Worm (Caenorhabditis elegans): ENCODE results near the gene fat-7.

The fat-7 gene

DNA sequence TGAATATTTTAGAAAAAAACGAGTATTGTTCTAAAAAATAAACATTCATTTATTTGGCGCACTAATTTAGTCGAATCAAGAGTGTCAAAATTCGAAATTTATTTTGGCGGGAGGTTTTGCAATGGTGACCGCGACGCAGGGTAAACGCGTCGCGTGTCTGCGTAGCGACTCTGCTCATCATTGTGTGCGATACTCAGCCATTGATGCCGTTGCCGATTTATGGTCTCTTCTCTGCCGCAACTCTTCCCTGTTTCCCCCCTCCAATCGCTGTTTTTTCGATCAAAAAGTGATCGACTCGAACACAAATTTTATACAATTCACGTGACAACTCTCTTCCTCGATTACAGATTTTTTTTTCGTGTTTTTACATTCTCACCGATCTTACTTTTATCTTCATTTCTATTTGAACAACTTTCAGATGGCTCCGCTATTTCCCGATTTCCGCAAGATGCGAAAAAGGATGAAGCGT lies 43.6 kb upstream of the fat-7 start, which contains the start of gene F09G2.2 (continued):
- TF ChIP-seq R02D3.7 (tag; optimal IDR thresholded peaks at IDR 0.05) (peak; percentile 71), lsy-12 (tag; optimal IDR thresholded peaks at IDR 0.05) (peak; percentile 67), ztf-11 (tag; optimal IDR thresholded peaks at IDR 0.05) (no peak), sea-2 (GFP tag; optimal IDR thresholded peaks at IDR 0.05) (no peak), lin-39 (tag; optimal IDR thresholded peaks at IDR 0.05) (peak; percentile 97), mml-1 (tag; optimal IDR thresholded peaks at IDR 0.05) (no peak), elt-3 (tag; optimal IDR thresholded peaks at IDR 0.05) (no peak), nhr-12 (tag; optimal IDR thresholded peaks at IDR 0.05) (no peak), nhr-76 (tag; optimal IDR thresholded peaks at IDR 0.05) (no peak), egl-5 (tag; optimal IDR thresholded peaks at IDR 0.05) (peak; percentile 87), tbx-2 (tag; optimal IDR thresholded peaks at IDR 0.05) (peak; percentile 45), ceh-16 (tag; optimal IDR thresholded peaks at IDR 0.05) (no peak), skn-1 (tag; optimal IDR thresholded peaks at IDR 0.05) (peak; percentile 90)

DNA sequence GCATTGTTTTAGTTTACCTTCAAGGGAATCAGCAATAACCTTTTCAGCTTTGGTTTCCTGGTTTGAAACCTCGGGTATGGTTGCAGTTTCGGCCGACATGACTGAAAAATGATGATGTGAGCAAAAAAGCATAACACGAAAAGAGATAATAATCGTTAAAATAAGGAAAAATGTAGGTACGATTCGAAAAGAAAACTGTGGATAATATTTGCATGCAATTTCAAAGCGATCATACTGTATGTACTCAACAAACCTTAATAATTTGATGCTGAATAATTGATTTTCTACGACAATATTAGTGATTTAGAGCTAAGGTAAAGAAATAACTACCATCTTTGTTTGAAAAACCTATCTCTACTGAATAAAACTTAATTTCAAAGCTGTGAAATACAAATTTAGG lies 43.1 kb upstream of the fat-7 start, which contains the start of gene attf-2:
Gene attf-2, minus strand, starts transcription at position 101 of the 400 bp plus-strand sequence.
- TF ChIP-seq zag-1 (tag; optimal IDR thresholded peaks at IDR 0.05) (no peak), egl-27 (tag; optimal IDR thresholded peaks at IDR 0.05) (no peak), nhr-11 (tag; optimal IDR thresholded peaks at IDR 0.05) (no peak), lin-39 (tag; optimal IDR thresholded peaks at IDR 0.05) (no peak), sea-2 (GFP tag; optimal IDR thresholded peaks at IDR 0.05) (no peak), nhr-67 (tag; optimal IDR thresholded peaks at IDR 0.05) (no peak), pha-4 (tag; optimal IDR thresholded peaks at IDR 0.05) (no peak), ceh-28 (tag; optimal IDR thresholded peaks at IDR 0.05) (no peak), elt-1 (tag; optimal IDR thresholded peaks at IDR 0.05) (no peak), elt-3 (tag; optimal IDR thresholded peaks at IDR 0.05) (no peak), ztf-11 (tag; optimal IDR thresholded peaks at IDR 0.05) (no peak), jun-1 (tag; optimal IDR thresholded peaks at IDR 0.05) (no peak), snpc-4 (tag; optimal IDR thresholded peaks at IDR 0.05) (no peak), nhr-237 (tag; optimal IDR thresholded peaks at IDR 0.05) (no peak), ceh-16 (tag; optimal IDR thresholded peaks at IDR 0.05) (no peak), ceh-82 (tag; optimal IDR thresholded peaks at IDR 0.05) (no peak), hmg-11 (tag; optimal IDR thresholded peaks at IDR 0.05) (no peak)

DNA sequence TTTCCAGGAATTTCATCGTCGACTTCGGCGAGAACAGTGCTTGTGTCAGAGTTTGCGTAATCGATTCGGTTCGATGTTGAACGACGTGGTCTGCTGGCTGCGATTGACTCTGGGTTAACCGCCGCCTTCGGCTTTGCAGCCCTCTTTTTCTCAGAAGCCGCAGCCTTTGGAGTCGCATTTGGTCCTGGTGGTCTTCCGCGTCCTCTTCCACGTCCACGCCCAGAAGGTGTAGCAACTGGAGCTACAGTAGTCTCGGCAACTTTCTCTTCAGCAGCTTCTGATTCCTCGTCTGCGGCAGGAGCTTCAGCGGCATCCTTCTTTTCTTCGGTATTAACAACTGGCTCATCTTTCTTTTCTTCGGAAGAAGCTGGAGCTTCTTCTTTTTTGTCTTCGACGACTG lies 41.9 kb upstream of the fat-7 start:
- TF ChIP-seq elt-2 (tag; optimal IDR thresholded peaks at IDR 0.05) (no peak), ceh-9 (tag; optimal IDR thresholded peaks at IDR 0.05) (no peak), nhr-28 (tag; optimal IDR thresholded peaks at IDR 0.05) (no peak), zag-1 (tag; optimal IDR thresholded peaks at IDR 0.05) (no peak), nhr-76 (tag; optimal IDR thresholded peaks at IDR 0.05) (no peak)

ce11 chrV:7193562-7193961 lies 40.6 kb upstream of the fat-7 start, which contains the start of gene F09G2.8:
Gene F09G2.8 (minus strand): TSS chrV:7193662.
- TF ChIP-seq nhr-23 (tag; optimal IDR thresholded peaks at IDR 0.05) (no peak), unc-62 (GFP tag; optimal IDR thresholded peaks at IDR 0.05) (no peak), hmg-11 (tag; optimal IDR thresholded peaks at IDR 0.05) (no peak)

- TF ChIP-seq elt-2 (tag; optimal IDR thresholded peaks at IDR 0.05) = peak; percentile 29
- TF ChIP-seq fos-1 (tag; optimal IDR thresholded peaks at IDR 0.05) = no peak
- TF ChIP-seq lin-15B (tag; optimal IDR thresholded peaks at IDR 0.05) = no peak
- no peak for TF ChIP-seq mml-1 (tag; optimal IDR thresholded peaks at IDR 0.05)
Observed at ce11 chrV:7187295-7187694, 34.3 kb upstream of the fat-7 start.

DNA sequence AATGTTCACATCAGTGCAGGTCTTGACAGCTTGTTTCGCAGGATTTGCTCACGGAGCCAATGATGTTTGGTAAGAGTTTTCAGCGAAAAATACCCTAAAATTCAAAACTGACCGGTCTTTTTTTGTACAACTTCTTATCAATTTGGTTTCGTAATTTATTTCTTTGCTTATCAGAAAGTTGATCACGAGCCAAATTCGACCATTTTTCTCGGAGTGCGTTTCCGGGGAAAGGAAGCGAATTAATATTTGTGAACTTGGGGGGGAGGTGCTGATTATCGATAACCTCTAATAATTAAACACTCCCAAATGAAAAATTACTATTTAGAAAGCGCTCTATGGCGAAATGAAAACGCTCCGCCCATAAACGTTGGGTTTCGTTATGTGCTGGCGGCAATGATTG lies 33.7 kb upstream of the fat-7 start:
- TF ChIP-seq fos-1 (tag; optimal IDR thresholded peaks at IDR 0.05) = no peak
- peak; percentile 77 for TF ChIP-seq pqm-1 (tag; optimal IDR thresholded peaks at IDR 0.05)
- TF ChIP-seq elt-2 (tag; optimal IDR thresholded peaks at IDR 0.05) = peak; percentile 82
- no peak for TF ChIP-seq ztf-4 (tag; optimal IDR thresholded peaks at IDR 0.05)
- TF ChIP-seq unc-39 (tag; optimal IDR thresholded peaks at IDR 0.05) = no peak
- TF ChIP-seq nhr-25 (tag; optimal IDR thresholded peaks at IDR 0.05) = no peak
- TF ChIP-seq nhr-12 (tag; optimal IDR thresholded peaks at IDR 0.05) = no peak
- TF ChIP-seq lin-39 (tag; optimal IDR thresholded peaks at IDR 0.05) = no peak
- TF ChIP-seq tbx-2 (tag; optimal IDR thresholded peaks at IDR 0.05) = no peak
- TF ChIP-seq jun-1 (tag; optimal IDR thresholded peaks at IDR 0.05) = peak; percentile 73

Measured in whole organism, L3 larva.